Fruit fly (Drosophila melanogaster): ENCODE measurements around the gene CG40486.
A peak's percentile ranks its signal among the peaks of the same experiment; 100 is the strongest.

Gene CG40486

DNA sequence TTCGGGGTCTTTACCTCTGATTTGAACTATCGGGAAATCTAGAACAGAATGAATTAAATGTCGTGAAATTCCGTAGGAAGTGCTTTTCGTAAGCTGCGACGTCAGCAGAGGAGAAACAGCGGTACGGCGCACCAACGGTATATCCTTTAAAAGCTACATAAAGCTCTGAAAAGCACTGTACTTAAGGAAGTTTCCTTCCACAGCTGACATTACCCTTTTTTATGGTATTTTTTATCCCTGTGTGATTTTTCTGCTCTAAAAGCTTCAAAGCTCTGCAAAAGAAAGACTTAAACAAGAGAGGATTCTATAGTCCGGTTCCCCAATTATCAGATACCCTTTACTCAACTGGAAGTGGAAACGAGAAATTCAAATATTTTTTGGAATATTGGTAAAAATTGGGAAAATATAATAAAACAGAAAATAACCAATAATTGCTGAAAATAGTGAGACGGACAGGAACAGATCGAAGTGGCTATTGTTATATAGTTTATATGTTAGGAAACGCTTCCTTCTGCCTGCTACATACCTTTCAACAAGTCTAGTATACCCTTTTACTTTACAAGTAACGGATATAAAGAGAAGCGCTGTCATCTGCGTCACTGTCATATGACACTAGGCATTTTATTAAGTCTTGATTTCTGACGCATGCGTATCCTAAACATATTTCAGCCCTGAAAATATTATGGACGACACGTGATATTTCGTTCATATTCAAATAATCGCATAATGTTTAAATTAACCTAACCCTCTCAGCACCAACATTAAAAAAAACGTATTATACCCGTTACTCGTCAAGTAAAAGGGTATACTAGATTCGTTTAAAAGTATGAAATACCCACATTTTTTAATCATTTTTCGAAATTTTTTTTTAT lies 44.9 kb upstream of the CG40486 start, which contains the start of the genes stnA and stnB:
Gene stnA, minus strand, starts transcription at position 51 of the 872 bp plus-strand sequence.
Gene stnB, minus strand, starts transcription at position 51 of the 872 bp plus-strand sequence.
- peak; percentile 6 for TF ChIP-seq pdm3 (GFP tag; optimal IDR thresholded peaks at IDR 0.05)
- TF ChIP-seq Smox (GFP tag; optimal IDR thresholded peaks at IDR 0.05), result peak; percentile 9
- no peak for TF ChIP-seq CG6808 (GFP tag; optimal IDR thresholded peaks at IDR 0.05)
- peak; percentile 17 for TF ChIP-seq CG10669 (GFP tag; optimal IDR thresholded peaks at IDR 0.05)
- no peak for TF ChIP-seq CG4318 (GFP tag; optimal IDR thresholded peaks at IDR 0.05)
- TF ChIP-seq lz (GFP tag; optimal IDR thresholded peaks at IDR 0.05), result peak; percentile 24
- peak; percentile 24 for TF ChIP-seq achi (GFP tag; optimal IDR thresholded peaks at IDR 0.05)
- TF ChIP-seq Met (GFP tag; optimal IDR thresholded peaks at IDR 0.05), result peak; percentile 38
- TF ChIP-seq svp (GFP tag), result peak; percentile 67
- TF ChIP-seq topi (GFP tag; optimal IDR thresholded peaks at IDR 0.05), result peak; percentile 8
- peak; percentile 3 for TF ChIP-seq Ets96B (tag; optimal IDR thresholded peaks at IDR 0.05)
- peak; percentile 19 for TF ChIP-seq esn (GFP tag; optimal IDR thresholded peaks at IDR 0.05)
- peak; percentile 68 for TF ChIP-seq Eip78C (GFP tag)
- peak in 1 of 2 experiments; percentile 29 for TF ChIP-seq ss (GFP tag; optimal IDR thresholded peaks at IDR 0.05)
- no peak for TF ChIP-seq CG8632 (GFP tag; optimal IDR thresholded peaks at IDR 0.05)

dm6 chrX:22981508-22981907 lies 21.6 kb upstream of the CG40486 start:
- TF ChIP-seq achi (GFP tag; optimal IDR thresholded peaks at IDR 0.05) (no peak), ss (GFP tag; optimal IDR thresholded peaks at IDR 0.05) (no peak), Sox102F (GFP tag; optimal IDR thresholded peaks at IDR 0.05) (no peak), dac (GFP tag; optimal IDR thresholded peaks at IDR 0.05) (no peak), CG6808 (GFP tag; optimal IDR thresholded peaks at IDR 0.05) (no peak), CG6854 (GFP tag; optimal IDR thresholded peaks at IDR 0.05) (no peak), Ets96B (tag; optimal IDR thresholded peaks at IDR 0.05) (no peak), Smox (GFP tag; optimal IDR thresholded peaks at IDR 0.05) (no peak), esn (GFP tag; optimal IDR thresholded peaks at IDR 0.05) (no peak), CG16779 (tag; optimal IDR thresholded peaks at IDR 0.05) (no peak)

DNA sequence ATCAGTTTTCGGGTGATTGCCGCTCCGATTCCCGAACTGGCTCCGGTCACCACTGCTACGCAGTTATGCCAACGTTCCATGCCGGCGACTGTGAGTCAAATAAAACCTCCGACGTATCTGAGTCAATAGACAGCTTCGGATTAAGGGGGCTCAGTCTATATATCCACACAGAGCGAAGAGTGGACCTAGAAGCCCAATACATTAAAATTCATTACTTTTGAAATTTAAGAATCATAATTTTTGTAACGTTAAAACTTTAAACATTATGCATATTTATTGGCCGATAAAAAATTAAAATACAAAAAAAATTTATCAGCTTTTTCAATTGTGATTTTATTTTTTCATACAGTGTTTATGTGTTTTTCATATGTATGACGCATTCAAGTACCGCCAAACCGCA lies 2.4 kb upstream of the CG40486 start, which contains the start of gene CG40485:
Gene CG40485, minus strand, starts transcription at position 101 of the 400 bp plus-strand sequence.
- TF ChIP-seq spab (GFP tag; optimal IDR thresholded peaks at IDR 0.05) (no peak), CG32006 (GFP tag; optimal IDR thresholded peaks at IDR 0.05) (no peak), CG3032 (tag; optimal IDR thresholded peaks at IDR 0.05) (no peak), CG11762 (GFP tag; optimal IDR thresholded peaks at IDR 0.05; ENCODE audit: insufficient read depth) (no peak), CG6854 (GFP tag; optimal IDR thresholded peaks at IDR 0.05) (no peak), dsx (GFP tag; optimal IDR thresholded peaks at IDR 0.05; ENCODE audit: poor library complexity, severe bottlenecking) (no peak)

- TF ChIP-seq CG8119 (GFP tag; IDR thresholded peaks at IDR 0.05) (peak; percentile 31; the same call in 1 of the 3 replicates), eg (GFP tag; IDR thresholded peaks at IDR 0.05) (peak; percentile 74)
Observed at dm6 chrX:22949951-22950350, 9.9 kb downstream of the CG40486 start.

DNA sequence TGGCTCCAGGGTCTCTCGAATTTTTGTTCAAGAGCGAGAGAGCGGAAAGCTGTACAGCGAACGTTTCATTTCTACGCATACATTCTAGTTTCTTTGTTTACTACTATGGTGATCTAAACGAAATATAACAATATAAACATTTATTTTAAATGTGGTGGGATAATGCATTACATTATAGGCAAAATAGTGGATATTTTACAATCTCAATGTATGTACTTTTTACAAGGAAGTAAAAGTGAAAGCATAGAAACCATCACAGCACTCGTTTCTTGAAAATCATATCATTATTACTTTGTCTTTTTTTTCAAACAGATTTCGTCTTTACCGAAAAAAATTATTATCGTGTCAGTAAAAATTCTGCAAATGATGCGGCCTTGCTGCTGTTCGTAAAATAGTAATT lies 14.9 kb downstream of the CG40486 start, which contains the start of gene Cnep1r1:
Gene Cnep1r1, plus strand, starts transcription at position 301 of the 400 bp plus-strand sequence.
- no peak for TF ChIP-seq net (GFP tag; optimal IDR thresholded peaks at IDR 0.05)
- TF ChIP-seq salr (GFP tag; optimal IDR thresholded peaks at IDR 0.05), result no peak
- TF ChIP-seq Hr39 (GFP tag; optimal IDR thresholded peaks at IDR 0.05), result no peak
- no peak for TF ChIP-seq acj6 (GFP tag; optimal IDR thresholded peaks at IDR 0.05)
- no peak for TF ChIP-seq Blimp-1 (GFP tag; optimal IDR thresholded peaks at IDR 0.05)
- no peak for TF ChIP-seq Sox14 (GFP tag; optimal IDR thresholded peaks at IDR 0.05)
- no peak for TF ChIP-seq dac (GFP tag; optimal IDR thresholded peaks at IDR 0.05)
- no peak for TF ChIP-seq CG6163 (GFP tag; IDR thresholded peaks at IDR 0.05)
- TF ChIP-seq svp (GFP tag), result no peak
- no peak for TF ChIP-seq CG34406 (GFP tag; optimal IDR thresholded peaks at IDR 0.05)
- no peak for TF ChIP-seq Ets21C (GFP tag; optimal IDR thresholded peaks at IDR 0.05)
- no peak for TF ChIP-seq CG31627 (GFP tag; optimal IDR thresholded peaks at IDR 0.05)
- no peak for TF ChIP-seq CG6854 (GFP tag; optimal IDR thresholded peaks at IDR 0.05)
- TF ChIP-seq CG11902 (GFP tag; optimal IDR thresholded peaks at IDR 0.05), result no peak
- no peak for TF ChIP-seq pdm3 (GFP tag; optimal IDR thresholded peaks at IDR 0.05)
- no peak for TF ChIP-seq OdsH (GFP tag; optimal IDR thresholded peaks at IDR 0.05)
- no peak for TF ChIP-seq CG8119 (GFP tag; IDR thresholded peaks at IDR 0.05)
- no peak for TF ChIP-seq Lpt (GFP tag; optimal IDR thresholded peaks at IDR 0.05)
